Fruit fly (Drosophila melanogaster): Measurements from ENCODE around the gene CG18170.

Gene CG18170

DNA sequence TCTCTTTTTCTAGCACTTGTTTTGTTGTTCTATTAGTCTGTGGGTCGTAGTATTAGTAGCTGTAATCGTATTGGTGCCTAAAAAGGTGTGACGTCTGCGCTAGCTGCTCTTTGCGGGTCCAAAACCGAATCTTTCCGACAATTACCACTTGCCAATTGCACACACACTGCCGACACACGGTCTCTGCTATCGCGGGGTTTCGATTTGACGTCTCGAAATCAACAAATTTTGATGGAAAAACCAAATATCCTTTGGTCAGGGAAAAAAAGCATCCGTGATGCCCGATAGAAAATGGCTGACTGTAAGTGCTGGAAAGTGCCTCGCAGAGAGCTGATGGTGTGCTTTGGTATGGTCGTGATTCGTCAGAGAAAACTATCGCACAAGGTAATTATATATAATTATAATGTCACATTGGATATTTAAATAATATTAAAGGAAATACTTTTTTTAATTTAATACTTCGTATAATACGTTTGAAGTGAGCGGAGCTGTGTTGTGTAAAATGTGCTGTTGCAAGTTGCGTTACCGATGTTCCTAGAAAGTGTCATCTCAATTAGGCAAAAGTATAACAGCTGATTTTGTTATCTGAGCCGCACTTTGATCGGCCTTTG lies 44.5 kb upstream of the CG18170 start, which contains the start of the genes Pex10 and CG12099 (continued):
- TF ChIP-seq grau (tag; optimal IDR thresholded peaks at IDR 0.05): peak; percentile 88
- TF ChIP-seq ash1 (GFP tag; optimal IDR thresholded peaks at IDR 0.05): no peak
- peak; percentile 88 for TF ChIP-seq corto (GFP tag; optimal IDR thresholded peaks at IDR 0.05)
- TF ChIP-seq tna (GFP tag; IDR thresholded peaks at IDR 0.05; ENCODE audit: partially characterized antibody): peak; percentile 79
- peak; percentile 69 for TF ChIP-seq bab2 (GFP tag; optimal IDR thresholded peaks at IDR 0.05)
- TF ChIP-seq sim (GFP tag; IDR thresholded peaks at IDR 0.05): peak; percentile 46; the same call in 1 of the 2 replicates
- TF ChIP-seq CG17612 (GFP tag; IDR thresholded peaks at IDR 0.05): peak; percentile 87
- TF ChIP-seq HLHmδ (GFP tag; optimal IDR thresholded peaks at IDR 0.05): no peak
- peak; percentile 97 for TF ChIP-seq slbo (GFP tag; IDR thresholded peaks at IDR 0.05)
- TF ChIP-seq pfk (GFP tag; optimal IDR thresholded peaks at IDR 0.05): peak; percentile 42
- peak; percentile 47 for TF ChIP-seq nom (GFP tag; optimal IDR thresholded peaks at IDR 0.05)
- TF ChIP-seq btn (GFP tag; optimal IDR thresholded peaks at IDR 0.05): no peak
- TF ChIP-seq CG10654 (GFP tag; optimal IDR thresholded peaks at IDR 0.05): peak; percentile 87
- peak; percentile 85 for TF ChIP-seq ci (GFP tag; IDR thresholded peaks at IDR 0.05)
- peak; percentile 90 for TF ChIP-seq Max (GFP tag; optimal IDR thresholded peaks at IDR 0.05)
- TF ChIP-seq PHDP (tag; optimal IDR thresholded peaks at IDR 0.05): peak; percentile 74
- TF ChIP-seq Hr78 (GFP tag; optimal IDR thresholded peaks at IDR 0.05): no peak
- TF ChIP-seq CG17385 (GFP tag; optimal IDR thresholded peaks at IDR 0.05): peak; percentile 76
- no peak for TF ChIP-seq CTCF (GFP tag; optimal IDR thresholded peaks at IDR 0.05)
- TF ChIP-seq CG15514 (GFP tag; optimal IDR thresholded peaks at IDR 0.05): peak; percentile 89
- TF ChIP-seq CG12219 (GFP tag; optimal IDR thresholded peaks at IDR 0.05): peak; percentile 58
- TF ChIP-seq Doc3 (GFP tag; IDR thresholded peaks at IDR 0.05; ENCODE audit: partially characterized antibody): peak; percentile 93
- peak; percentile 95 for TF ChIP-seq CG4404 (GFP tag; IDR thresholded peaks at IDR 0.05)
- TF ChIP-seq HLH4C (GFP tag; IDR thresholded peaks at IDR 0.05; ENCODE audit: partially characterized antibody): peak; percentile 89
- peak; percentile 53 to 74 for TF ChIP-seq Pdp1 (GFP tag; optimal IDR thresholded peaks at IDR 0.05)
- TF ChIP-seq Fer3 (tag; optimal IDR thresholded peaks at IDR 0.05): peak; percentile 86
- TF ChIP-seq Usf (GFP tag; optimal IDR thresholded peaks at IDR 0.05): peak; percentile 79
- TF ChIP-seq Dref (GFP tag; IDR thresholded peaks at IDR 0.05): peak; percentile 52
- TF ChIP-seq maf-S (GFP tag; optimal IDR thresholded peaks at IDR 0.05): peak; percentile 72
- TF ChIP-seq amos (GFP tag; IDR thresholded peaks at IDR 0.05; ENCODE audit: partially characterized antibody): peak; percentile 89
- peak; percentile 72 for TF ChIP-seq Blimp-1 (GFP tag; optimal IDR thresholded peaks at IDR 0.05)
- TF ChIP-seq CG3838 (GFP tag; optimal IDR thresholded peaks at IDR 0.05): peak; percentile 59
- peak; percentile 66 for TF ChIP-seq CG3995 (GFP tag; optimal IDR thresholded peaks at IDR 0.05)
- TF ChIP-seq exex (tag; optimal IDR thresholded peaks at IDR 0.05): no peak
- TF ChIP-seq Drgx (GFP tag; IDR thresholded peaks at IDR 0.05): peak; percentile 82
- TF ChIP-seq scrt (GFP tag; optimal IDR thresholded peaks at IDR 0.05): no peak
- TF ChIP-seq trh (GFP tag; optimal IDR thresholded peaks at IDR 0.05): peak; percentile 72
- peak; percentile 94 for TF ChIP-seq CG14710 (tag; optimal IDR thresholded peaks at IDR 0.05)
- no peak for TF ChIP-seq sqz (GFP tag; optimal IDR thresholded peaks at IDR 0.05)
- TF ChIP-seq chm (GFP tag; IDR thresholded peaks at IDR 0.05): peak; percentile 85
- TF ChIP-seq Antp (GFP tag; optimal IDR thresholded peaks at IDR 0.05): peak; percentile 62
- peak; percentile 99 for TF ChIP-seq YL-1 (GFP tag; optimal IDR thresholded peaks at IDR 0.05)
- peak; percentile 61 for TF ChIP-seq CG16863 (GFP tag; optimal IDR thresholded peaks at IDR 0.05)
- no peak for TF ChIP-seq NK7.1 (GFP tag; optimal IDR thresholded peaks at IDR 0.05)
- peak; percentile 66 for TF ChIP-seq Lhr (GFP tag; optimal IDR thresholded peaks at IDR 0.05)
- TF ChIP-seq br (optimal IDR thresholded peaks at IDR 0.05): no peak
- TF ChIP-seq CG31441 (GFP tag; IDR thresholded peaks at IDR 0.05): peak; percentile 88
- peak; percentile 61 for TF ChIP-seq dm (GFP tag; optimal IDR thresholded peaks at IDR 0.05)
- peak; percentile 69 for TF ChIP-seq CG2202 (tag; optimal IDR thresholded peaks at IDR 0.05)
- peak; percentile 28 for TF ChIP-seq CG12744 (GFP tag; optimal IDR thresholded peaks at IDR 0.05)

Data from whole organism, embryonic.